Worm (Caenorhabditis elegans) whole organism, mixed stage, embryonic: ENCODE data around the gene clec-173.

ENCODE experiments used
- M03D4.4 ChIP-seq: sonication (generic microtip); optimal IDR thresholded peaks from 2 replicates; lab custom pipeline; 2017; ENCODE audit warnings: mild to moderate bottlenecking, missing genetic modification characterization, missing compliant biosample characterization
- ces-1 ChIP-seq: fragments of 150-350 bp; optimal IDR thresholded peaks from 2 replicates; lab custom pipeline; 2014; ENCODE audit warnings: missing biosample characterization, missing genetic modification reagents, missing genetic modification characterization
- elt-3 ChIP-seq: fragments of 150-350 bp; optimal IDR thresholded peaks from 2 replicates; lab custom pipeline; 2014; ENCODE audit warnings: missing biosample characterization, missing genetic modification characterization
- nhr-237 ChIP-seq: fragments of 150-350 bp; optimal IDR thresholded peaks from 2 replicates; lab custom pipeline; 2014; ENCODE audit warnings: missing biosample characterization, missing genetic modification characterization
- snpc-4 ChIP-seq: fragments of 150-350 bp; optimal IDR thresholded peaks from 2 replicates; lab custom pipeline; 2014; ENCODE audit warnings: missing biosample characterization, missing genetic modification characterization
- unc-120 ChIP-seq: sonication (generic microtip); optimal IDR thresholded peaks from 2 replicates; lab custom pipeline; 2017; ENCODE audit warnings: missing genetic modification characterization, missing compliant biosample characterization; ENCODE audit not compliant: poor library complexity, severe bottlenecking
- unc-39 ChIP-seq: fragments of 150-350 bp; optimal IDR thresholded peaks from 2 replicates; lab custom pipeline; 2014; ENCODE audit warnings: missing biosample characterization, missing genetic modification characterization
- unc-62 ChIP-seq: fragments of 150-350 bp; optimal IDR thresholded peaks from 2 replicates; lab custom pipeline; 2014; ENCODE audit warnings: missing biosample characterization, missing genetic modification reagents, missing genetic modification characterization

ce11 chrIV:3222140-3222539 is 45.3 kb downstream of the clec-173 start, which contains the start of gene Y67D8A.2:
- TF ChIP-seq ces-1 (GFP tag; lab: Kevin White, UChicago) (no peak), unc-120 (tag; lab: Kevin White, UChicago) (no peak), nhr-237 (no peak), unc-62 (GFP tag; lab: Kevin White, UChicago) (no peak), snpc-4 (tag; lab: Kevin White, UChicago) (no peak), unc-39 (tag; lab: Kevin White, UChicago) (no peak), elt-3 (tag; lab: Kevin White, UChicago) (no peak), M03D4.4 (no peak)
